3 fruit fly cellular contexts compared by ENCODE assay signal in genomic region chr3L:7006421-7006820, dm6.
TF ChIP-seq lines count a peak whose summit lies in the region.

No protein-coding gene starts in this region.

- TF ChIP-seq CTCF in whole organism, embryonic (GFP tag; optimal IDR thresholded peaks at IDR 0.05; lab: Kevin White, UChicago), result no peak

TF ChIP-seq in whole organism, embryonic, 481 proteins besides CTCF, POLR2A, EP300 and RAD21 (continues in another document):
- TF ChIP-seq ken (GFP tag; IDR thresholded peaks at IDR 0.05; lab: Robert Waterston, UW) (no peak), Rx (GFP tag; IDR thresholded peaks at IDR 0.05; lab: Robert Waterston, UW) (no peak), Hr51 (GFP tag; optimal IDR thresholded peaks at IDR 0.05; lab: Kevin White, UChicago) (peak in 1 of 2 experiments; percentile 6), br (optimal IDR thresholded peaks at IDR 0.05; lab: Kevin White, UChicago) (no peak), CG2678 (tag; optimal IDR thresholded peaks at IDR 0.05; lab: Kevin White, UChicago) (no peak), zen (tag; optimal IDR thresholded peaks at IDR 0.05; lab: Kevin White, UChicago) (no peak), Blimp-1 (GFP tag; optimal IDR thresholded peaks at IDR 0.05; lab: Kevin White, UChicago) (peak; percentile 42), salm (tag; optimal IDR thresholded peaks at IDR 0.05; lab: Kevin White, UChicago) (no peak), nerfin-2 (GFP tag; IDR thresholded peaks at IDR 0.05; lab: Robert Waterston, UW; ENCODE audit: partially characterized antibody) (no peak), Dref (GFP tag; IDR thresholded peaks at IDR 0.05; lab: Robert Waterston, UW) (no peak), fd3F (GFP tag; optimal IDR thresholded peaks at IDR 0.05; lab: Kevin White, UChicago) (no peak), pfk (GFP tag; optimal IDR thresholded peaks at IDR 0.05; lab: Kevin White, UChicago) (no peak), CG4820 (GFP tag; optimal IDR thresholded peaks at IDR 0.05; lab: Kevin White, UChicago) (no peak), Lpt (GFP tag; optimal IDR thresholded peaks at IDR 0.05; lab: Kevin White, UChicago) (no peak), stwl (tag; optimal IDR thresholded peaks at IDR 0.05; lab: Kevin White, UChicago) (no peak), Fer1 (GFP tag; optimal IDR thresholded peaks at IDR 0.05; lab: Kevin White, UChicago) (no peak), Hmx (GFP tag; optimal IDR thresholded peaks at IDR 0.05; lab: Kevin White, UChicago) (no peak), CG13624 (GFP tag; optimal IDR thresholded peaks at IDR 0.05; lab: Kevin White, UChicago) (no peak), Stat92E (GFP tag; optimal IDR thresholded peaks at IDR 0.05; lab: Kevin White, UChicago) (no peak), exex (tag; optimal IDR thresholded peaks at IDR 0.05; lab: Kevin White, UChicago) (no peak), Dll (GFP tag; IDR thresholded peaks at IDR 0.05; lab: Robert Waterston, UW; ENCODE audit: partially characterized antibody) (no peak), CG4328 (GFP tag; optimal IDR thresholded peaks at IDR 0.05; lab: Kevin White, UChicago) (no peak), phol (tag; optimal IDR thresholded peaks at IDR 0.05; lab: Kevin White, UChicago) (no peak), CG2875 (GFP tag; optimal IDR thresholded peaks at IDR 0.05; lab: Kevin White, UChicago) (no peak), Oli (tag; optimal IDR thresholded peaks at IDR 0.05; lab: Kevin White, UChicago) (peak; percentile 4), Gsc (GFP tag; IDR thresholded peaks at IDR 0.05; lab: Robert Waterston, UW) (no peak), B-H1 (GFP tag; IDR thresholded peaks at IDR 0.05; lab: Robert Waterston, UW) (no peak), pb (GFP tag; optimal IDR thresholded peaks at IDR 0.05; lab: Kevin White, UChicago) (no peak), gem (tag; optimal IDR thresholded peaks at IDR 0.05; lab: Kevin White, UChicago) (peak; percentile 30), sens (GFP tag; lab: Kevin White, UChicago) (no peak), wdn (GFP tag; IDR thresholded peaks at IDR 0.05; lab: Robert Waterston, UW) (no peak), sisA (GFP tag; IDR thresholded peaks at IDR 0.05; lab: Robert Waterston, UW) (no peak), CG12942 (GFP tag; optimal IDR thresholded peaks at IDR 0.05; lab: Kevin White, UChicago) (no peak)

TF ChIP-seq in whole organism, prepupa, 60 proteins besides CTCF, POLR2A, EP300 and RAD21:
- TF ChIP-seq CG10631 (GFP tag; optimal IDR thresholded peaks at IDR 0.05; lab: Kevin White, UChicago) (no peak), Sox15 (GFP tag; optimal IDR thresholded peaks at IDR 0.05; lab: Kevin White, UChicago) (no peak), CG15336 (GFP tag; IDR thresholded peaks at IDR 0.05; lab: Robert Waterston, UW) (0 out of 2 replicates have a peak, but pooled peaks have one; percentile 35), ss (GFP tag; optimal IDR thresholded peaks at IDR 0.05; lab: Kevin White, UChicago) (no peak), achi (GFP tag; optimal IDR thresholded peaks at IDR 0.05; lab: Kevin White, UChicago) (peak; percentile 5), CG32006 (GFP tag; optimal IDR thresholded peaks at IDR 0.05; lab: Kevin White, UChicago) (peak; percentile 49), Blimp-1 (GFP tag; optimal IDR thresholded peaks at IDR 0.05; lab: Kevin White, UChicago) (no peak), acj6 (GFP tag; optimal IDR thresholded peaks at IDR 0.05; lab: Kevin White, UChicago) (peak; percentile 4), Eip75B (GFP tag; optimal IDR thresholded peaks at IDR 0.05; lab: Kevin White, UChicago) (no peak), Met (GFP tag; optimal IDR thresholded peaks at IDR 0.05; lab: Kevin White, UChicago) (no peak), OdsH (GFP tag; optimal IDR thresholded peaks at IDR 0.05; lab: Kevin White, UChicago) (no peak), CG11902 (GFP tag; optimal IDR thresholded peaks at IDR 0.05; lab: Kevin White, UChicago) (no peak), CG6276 (GFP tag; optimal IDR thresholded peaks at IDR 0.05; lab: Kevin White, UChicago) (no peak), lz (GFP tag; optimal IDR thresholded peaks at IDR 0.05; lab: Kevin White, UChicago) (no peak), CG10669 (GFP tag; optimal IDR thresholded peaks at IDR 0.05; lab: Kevin White, UChicago) (no peak), eg (GFP tag; IDR thresholded peaks at IDR 0.05; lab: Robert Waterston, UW) (no peak), CG9139 (GFP tag; optimal IDR thresholded peaks at IDR 0.05; lab: Kevin White, UChicago) (no peak), CG8119 (GFP tag; IDR thresholded peaks at IDR 0.05; lab: Robert Waterston, UW) (peak; percentile 19; the same call in 1 of the 3 replicates), topi (GFP tag; optimal IDR thresholded peaks at IDR 0.05; lab: Kevin White, UChicago) (no peak), salr (GFP tag; optimal IDR thresholded peaks at IDR 0.05; lab: Kevin White, UChicago) (peak in 1 of 2 experiments; percentile 20), CG11762 (GFP tag; optimal IDR thresholded peaks at IDR 0.05; lab: Kevin White, UChicago; ENCODE audit: insufficient read depth) (no peak), Hr4 (GFP tag; optimal IDR thresholded peaks at IDR 0.05; lab: Kevin White, UChicago) (peak; percentile 45), svp (GFP tag; lab: Kevin White, UChicago) (no peak), Gug (GFP tag; IDR thresholded peaks at IDR 0.05; lab: Robert Waterston, UW) (peak; percentile 16; the same call in 1 of the 2 replicates), Eip78C (GFP tag; lab: Kevin White, UChicago) (peak; percentile 79), Ets21C (GFP tag; optimal IDR thresholded peaks at IDR 0.05; lab: Kevin White, UChicago) (no peak), Hr38 (GFP tag; optimal IDR thresholded peaks at IDR 0.05; lab: Kevin White, UChicago) (no peak), CG6163 (GFP tag; IDR thresholded peaks at IDR 0.05; lab: Robert Waterston, UW) (0 out of 3 replicates have a peak, but pooled peaks have one; percentile 18), CG16779 (tag; optimal IDR thresholded peaks at IDR 0.05; lab: Kevin White, UChicago) (no peak), CG6792 (GFP tag; optimal IDR thresholded peaks at IDR 0.05; lab: Kevin White, UChicago) (no peak)

TF ChIP-seq in whole organism, pupa, 21 proteins besides CTCF, POLR2A, EP300 and RAD21:
- peak; percentile 19 for TF ChIP-seq CG14655 (GFP tag; optimal IDR thresholded peaks at IDR 0.05; lab: Kevin White, UChicago)
- no peak for TF ChIP-seq CG32121 (GFP tag; IDR thresholded peaks at IDR 0.05; lab: Robert Waterston, UW)

Comparison
In these comparisons a context has a peak if more than half of its experiments do, and no peak if none do; other contexts are left out.
1. Of the 7 proteins assayed by ChIP-seq in both whole organism, embryonic and whole organism, prepupa: peak only in whole organism, embryonic: Blimp-1 and Sox102F; only in whole organism, prepupa: Gug; in both: none; in neither: 4.